Worm (Caenorhabditis elegans) whole organism, late embryonic: Measurements from ENCODE around the gene fbxb-11.

Source experiments
- C38D4.7 ChIP-seq: fragments of 200-800 bp; sonication (Bioruptor generic); optimal IDR thresholded peaks from 2 replicates; lab custom pipeline; 2018; ENCODE audit warnings: mild to moderate bottlenecking, missing genetic modification characterization, moderate library complexity, missing compliant biosample characterization
- Y22D7AL.16 ChIP-seq: sonication (generic microtip); optimal IDR thresholded peaks from 2 replicates; lab custom pipeline; 2016; ENCODE audit warnings: missing genetic modification characterization, missing compliant biosample characterization
- ahr-1 ChIP-seq: sonication (generic microtip); optimal IDR thresholded peaks from 2 replicates; lab custom pipeline; 2016; ENCODE audit warnings: missing genetic modification characterization, missing compliant biosample characterization
- ceh-18 ChIP-seq: sonication (generic microtip); optimal IDR thresholded peaks from 2 replicates; lab custom pipeline; 2016; ENCODE audit warnings: missing genetic modification characterization, missing compliant biosample characterization
- ceh-2 ChIP-seq: sonication (generic microtip); optimal IDR thresholded peaks from 2 replicates; lab custom pipeline; 2016; ENCODE audit warnings: missing genotype, missing genetic modification characterization, missing compliant biosample characterization
- ceh-22 ChIP-seq: sonication (generic microtip); optimal IDR thresholded peaks from 2 replicates; lab custom pipeline; 2017; ENCODE audit warnings: missing biosample characterization, missing genetic modification characterization
- ceh-24 ChIP-seq: sonication (generic microtip); optimal IDR thresholded peaks from 2 replicates; lab custom pipeline; 2016; ENCODE audit warnings: mild to moderate bottlenecking, missing genetic modification characterization, missing compliant biosample characterization
- ceh-30 ChIP-seq: fragments of 150-350 bp; optimal IDR thresholded peaks from 2 replicates; lab custom pipeline; 2014; ENCODE audit warnings: missing biosample characterization, missing genetic modification characterization
- ceh-31 ChIP-seq: sonication (generic microtip); optimal IDR thresholded peaks from 2 replicates; lab custom pipeline; 2016; ENCODE audit warnings: missing genetic modification characterization, missing compliant biosample characterization
- ceh-45 ChIP-seq: fragments of 200-800 bp; sonication (Bioruptor generic); IDR thresholded peaks from 2 replicates; pipeline ENCODE4 v1.3.6; 2022; ENCODE audit warnings: missing genetic modification reagents, missing genetic modification characterization, missing compliant biosample characterization
- ceh-48 ChIP-seq: sonication (generic microtip); optimal IDR thresholded peaks from 2 replicates; lab custom pipeline; 2016; ENCODE audit warnings: missing genetic modification characterization, inconsistent platforms, missing compliant biosample characterization
- ceh-9 ChIP-seq: sonication (generic microtip); optimal IDR thresholded peaks from 2 replicates; lab custom pipeline; 2016; ENCODE audit warnings: mild to moderate bottlenecking, missing genetic modification characterization, inconsistent platforms, missing compliant biosample characterization
- dve-1 ChIP-seq: sonication (generic microtip); optimal IDR thresholded peaks from 2 replicates; lab custom pipeline; 2017; ENCODE audit warnings: antibody characterized with exemption, mild to moderate bottlenecking, missing genetic modification characterization, missing compliant biosample characterization
- ets-4 ChIP-seq: sonication (generic microtip); optimal IDR thresholded peaks from 2 replicates; lab custom pipeline; 2016; ENCODE audit warnings: missing genetic modification characterization, missing compliant biosample characterization
- eyg-1 ChIP-seq: sonication (generic microtip); optimal IDR thresholded peaks from 2 replicates; lab custom pipeline; 2016; ENCODE audit warnings: missing genotype, missing genetic modification characterization, missing compliant biosample characterization
- fax-1 ChIP-seq: sonication (generic microtip); optimal IDR thresholded peaks from 2 replicates; lab custom pipeline; 2016; ENCODE audit warnings: missing genotype, missing genetic modification characterization, missing compliant biosample characterization
- fkh-10 ChIP-seq: fragments of 150-350 bp; optimal IDR thresholded peaks from 2 replicates; lab custom pipeline; 2014; ENCODE audit warnings: missing biosample characterization, missing genetic modification reagents, missing genetic modification characterization
- hlh-13 ChIP-seq: fragments of 200-800 bp; sonication (Bioruptor generic); optimal IDR thresholded peaks from 2 replicates; lab custom pipeline; 2018; ENCODE audit warnings: mild to moderate bottlenecking, missing genetic modification characterization, missing compliant biosample characterization
- hlh-15 ChIP-seq: sonication (generic microtip); optimal IDR thresholded peaks from 2 replicates; lab custom pipeline; 2016; ENCODE audit warnings: missing genetic modification characterization, missing compliant biosample characterization
- hlh-30 ChIP-seq: sonication (generic microtip); optimal IDR thresholded peaks from 2 replicates; lab custom pipeline; 2017; ENCODE audit warnings: antibody characterized with exemption, missing genetic modification characterization, missing compliant biosample characterization; ENCODE audit not compliant: insufficient read depth
- hlh-8 ChIP-seq: sonication (generic microtip); optimal IDR thresholded peaks from 2 replicates; lab custom pipeline; 2016; ENCODE audit warnings: missing genotype, missing genetic modification characterization, missing compliant biosample characterization
- lim-6 ChIP-seq: sonication (generic microtip); optimal IDR thresholded peaks from 2 replicates; lab custom pipeline; 2016; ENCODE audit warnings: missing genetic modification characterization, missing compliant biosample characterization
- lin-11 ChIP-seq: fragments of 200-800 bp; sonication (Bioruptor generic); optimal IDR thresholded peaks from 2 replicates; lab custom pipeline; 2018; ENCODE audit warnings: mild to moderate bottlenecking, missing genetic modification characterization, missing compliant biosample characterization
- madf-2 ChIP-seq: sonication (generic microtip); optimal IDR thresholded peaks from 2 replicates; lab custom pipeline; 2017; ENCODE audit warnings: missing genetic modification characterization, missing compliant biosample characterization
- mec-3 ChIP-seq: sonication (generic microtip); optimal IDR thresholded peaks from 2 replicates; lab custom pipeline; 2016; ENCODE audit warnings: borderline replicate concordance, missing genetic modification characterization, missing compliant biosample characterization
- nfya-1 ChIP-seq: sonication (generic microtip); optimal IDR thresholded peaks from 2 replicates; lab custom pipeline; 2017; ENCODE audit warnings: missing genetic modification characterization, mild to moderate bottlenecking, missing compliant biosample characterization, antibody characterized with exemption, moderate library complexity
- nhr-11 ChIP-seq: fragments of 150-350 bp; optimal IDR thresholded peaks from 2 replicates; lab custom pipeline; 2014; ENCODE audit warnings: missing biosample characterization, missing genetic modification characterization
- nhr-232 ChIP-seq: sonication (generic microtip); optimal IDR thresholded peaks from 2 replicates; lab custom pipeline; 2016; ENCODE audit warnings: missing genetic modification characterization, missing compliant biosample characterization
- pha-4 ChIP-seq: fragments of 150-350 bp; optimal IDR thresholded peaks from 2 replicates; lab custom pipeline; 2018; ENCODE audit warnings: missing biosample characterization, missing genetic modification reagents, missing genetic modification characterization
- pqm-1 ChIP-seq: sonication (generic microtip); optimal IDR thresholded peaks from 2 replicates; lab custom pipeline; 2016; ENCODE audit warnings: missing genetic modification characterization, missing compliant biosample characterization
- pros-1 ChIP-seq: fragments of 150-350 bp; optimal IDR thresholded peaks from 2 replicates; lab custom pipeline; 2014; ENCODE audit warnings: missing biosample characterization, missing genetic modification reagents, missing genetic modification characterization
- sox-2 ChIP-seq: fragments of 200-800 bp; sonication (Bioruptor generic); IDR thresholded peaks from 2 replicates; pipeline ENCODE4 v1.3.6; 2022; ENCODE audit warnings: missing genetic modification reagents, missing genetic modification characterization, missing compliant biosample characterization
- tbx-2 ChIP-seq: sonication (generic microtip); optimal IDR thresholded peaks from 2 replicates; lab custom pipeline; 2016; ENCODE audit warnings: missing genetic modification characterization, missing compliant biosample characterization
- tbx-7 ChIP-seq: sonication (generic microtip); optimal IDR thresholded peaks from 2 replicates; lab custom pipeline; 2016; ENCODE audit warnings: missing genotype, missing genetic modification characterization, missing compliant biosample characterization
- unc-42 ChIP-seq: sonication (generic microtip); optimal IDR thresholded peaks from 2 replicates; lab custom pipeline; 2016; ENCODE audit warnings: missing genotype, missing genetic modification characterization, missing compliant biosample characterization
- unc-86 ChIP-seq: sonication (generic microtip); optimal IDR thresholded peaks from 2 replicates; lab custom pipeline; 2016; ENCODE audit warnings: missing genetic modification characterization, missing compliant biosample characterization
- ztf-16 ChIP-seq: sonication (generic microtip); optimal IDR thresholded peaks from 2 replicates; lab custom pipeline; 2017; ENCODE audit warnings: missing genetic modification characterization, missing compliant biosample characterization

Gene fbxb-11

DNA sequence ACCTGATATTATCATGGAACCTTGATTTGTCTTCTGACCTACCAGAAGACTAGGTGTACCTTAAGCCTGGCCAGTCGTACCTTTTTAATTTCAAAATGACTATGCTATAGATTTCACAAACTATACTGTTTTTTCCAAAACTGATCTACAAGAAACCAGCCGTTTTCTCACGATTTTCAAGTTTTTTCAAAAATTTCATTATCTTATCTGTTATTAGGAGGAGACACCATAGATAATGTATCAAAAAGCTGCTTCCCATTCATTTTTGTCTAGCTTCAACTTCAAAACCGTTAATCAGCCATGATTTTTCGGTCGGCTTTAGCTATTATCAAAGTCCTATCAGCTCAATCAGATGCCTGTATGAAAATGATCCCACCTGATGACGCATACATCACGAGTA is 18.1 kb downstream of the fbxb-11 start, which contains the start of gene F36H5.12:
Gene F36H5.12, plus strand, starts transcription at position 301 of the 400 bp plus-strand sequence.
- TF ChIP-seq ztf-16 (tag; lab: Kevin White, UChicago), result no peak
- TF ChIP-seq madf-2 (tag; lab: Kevin White, UChicago), result no peak
- no peak for TF ChIP-seq nhr-232 (tag; lab: Kevin White, UChicago)
- no peak for TF ChIP-seq ceh-22 (tag; lab: Kevin White, UChicago)
- TF ChIP-seq, all 69 proteins: peak for 0

DNA sequence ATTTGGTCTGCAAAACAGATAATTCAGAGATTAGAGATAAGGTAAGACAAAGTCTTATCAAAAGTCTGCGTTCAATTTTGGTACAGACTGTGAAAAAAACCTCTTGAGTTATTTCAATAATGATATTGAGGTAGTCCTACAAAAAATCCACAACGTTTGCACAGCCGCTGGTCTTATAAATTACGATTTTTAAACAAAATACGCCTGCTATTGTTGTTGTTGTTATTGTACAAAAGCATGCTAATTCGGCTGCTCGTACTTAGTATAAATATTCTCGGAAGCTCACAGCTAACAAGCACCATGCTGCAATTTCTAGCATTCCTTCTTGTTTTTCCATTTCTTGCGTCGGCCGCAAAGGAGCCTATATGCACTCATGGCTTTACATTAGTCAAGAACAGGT is 19.8 kb downstream of the fbxb-11 start, which contains the start of gene clec-19:
Gene clec-19, plus strand, starts transcription at position 301 of the 400 bp plus-strand sequence.
- TF ChIP-seq nhr-232 (tag; lab: Kevin White, UChicago) (no peak), ceh-24 (tag; lab: Kevin White, UChicago) (no peak), tbx-2 (tag; lab: Kevin White, UChicago) (no peak), hlh-15 (no peak), nfya-1 (tag; lab: Kevin White, UChicago) (no peak), dve-1 (tag; lab: Kevin White, UChicago) (no peak), lim-6 (tag; lab: Kevin White, UChicago) (no peak), ceh-2 (tag; lab: Kevin White, UChicago) (no peak), pros-1 (tag; lab: Kevin White, UChicago) (no peak), ceh-45 (GFP tag; lab: Robert Waterston, UW) (no peak), hlh-8 (tag; lab: Kevin White, UChicago) (no peak), mec-3 (tag; lab: Kevin White, UChicago) (no peak), ets-4 (no peak)
- TF ChIP-seq, all 69 proteins: peak for 0

DNA sequence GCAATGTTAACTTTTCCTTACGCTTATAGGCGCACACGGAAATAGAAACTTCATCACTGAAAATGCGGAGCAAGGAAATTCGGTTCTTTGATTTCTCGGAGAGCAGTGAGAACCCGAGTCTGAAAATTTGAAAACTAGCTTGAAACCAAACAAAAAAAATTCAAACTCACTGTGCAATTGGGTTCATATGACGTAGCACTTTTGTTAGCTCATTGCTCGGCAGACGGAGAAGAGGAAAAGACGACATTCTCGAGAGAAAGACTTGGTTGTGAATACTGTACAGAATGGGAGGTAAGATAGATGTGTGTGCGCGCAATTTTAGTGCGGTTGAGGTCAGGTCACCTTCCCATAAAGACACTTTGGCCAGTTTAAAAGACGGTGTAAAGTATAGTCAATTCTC is 26.0 kb downstream of the fbxb-11 start, which contains the start of the genes F36H5.13 and F36H5.8:
Gene F36H5.13, minus strand, starts transcription at position 101 of the 400 bp plus-strand sequence.
Gene F36H5.8, minus strand, starts transcription at position 274 of the 400 bp plus-strand sequence.
- no peak for TF ChIP-seq hlh-13
- TF ChIP-seq nfya-1 (tag; lab: Kevin White, UChicago), result no peak
- no peak for TF ChIP-seq lim-6 (tag; lab: Kevin White, UChicago)
- TF ChIP-seq ceh-30 (tag; lab: Kevin White, UChicago), result no peak
- TF ChIP-seq fax-1 (tag; lab: Kevin White, UChicago), result no peak
- no peak for TF ChIP-seq tbx-2 (tag; lab: Kevin White, UChicago)
- TF ChIP-seq ceh-31 (tag; lab: Kevin White, UChicago), result no peak

DNA sequence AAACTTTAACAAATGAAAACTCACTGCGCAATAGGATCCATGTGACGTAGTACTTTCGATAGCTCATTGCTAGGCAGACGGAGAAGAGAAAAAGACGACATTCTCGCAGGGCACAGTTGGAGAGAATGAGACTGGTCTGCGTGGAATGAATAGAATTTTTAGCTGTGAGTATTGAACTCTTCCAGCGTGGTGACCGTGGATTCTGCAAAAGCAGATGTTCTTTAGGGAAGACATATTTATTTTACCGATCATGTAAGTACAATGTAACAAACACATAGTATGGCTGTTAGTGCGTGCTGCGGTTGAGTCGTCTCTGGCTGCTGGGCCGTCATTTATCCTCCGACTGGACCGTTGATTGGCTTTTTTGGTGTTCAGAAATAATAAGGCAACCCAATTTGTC is 28.6 kb downstream of the fbxb-11 start, which contains the start of gene F36H5.9:
Gene F36H5.9, minus strand, starts transcription at position 101 of the 400 bp plus-strand sequence.
- TF ChIP-seq fkh-10 (no peak), hlh-30 (tag; lab: Kevin White, UChicago) (no peak), nhr-232 (tag; lab: Kevin White, UChicago) (no peak), tbx-7 (tag; lab: Kevin White, UChicago) (no peak), pha-4 (tag; lab: Kevin White, UChicago) (no peak), nfya-1 (tag; lab: Kevin White, UChicago) (no peak), ahr-1 (tag; lab: Kevin White, UChicago) (no peak), eyg-1 (tag; lab: Kevin White, UChicago) (no peak), C38D4.7 (GFP tag; lab: Kevin White, UChicago) (no peak), ets-4 (no peak), ceh-31 (tag; lab: Kevin White, UChicago) (no peak), ceh-24 (tag; lab: Kevin White, UChicago) (no peak), Y22D7AL.16 (tag; lab: Kevin White, UChicago) (no peak), ceh-18 (tag; lab: Kevin White, UChicago) (no peak), sox-2 (GFP tag; lab: Robert Waterston, UW) (no peak)
- TF ChIP-seq, all 69 proteins: peak for 0

DNA sequence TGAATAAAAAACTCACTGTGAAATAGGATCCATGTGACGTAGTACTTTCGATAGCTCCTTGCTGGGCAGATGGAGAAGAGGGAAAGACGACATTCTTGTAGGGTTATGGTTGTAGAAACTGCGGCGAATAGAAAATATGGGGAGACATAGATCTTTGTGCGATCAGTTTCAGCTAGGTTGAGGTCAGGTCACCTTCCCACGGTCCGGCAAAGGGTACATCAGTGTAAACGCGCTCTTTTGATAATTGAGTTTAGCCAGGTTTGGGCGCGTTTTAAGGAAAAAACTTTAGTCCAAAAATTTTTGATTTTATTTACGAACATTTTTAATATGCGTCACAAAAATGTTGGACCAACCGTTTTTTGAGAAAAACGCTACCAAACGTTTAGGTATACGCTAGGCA is 31.7 kb downstream of the fbxb-11 start, which contains the start of gene F36H5.17:
Gene F36H5.17, minus strand, starts transcription at position 101 of the 400 bp plus-strand sequence.
- TF ChIP-seq lim-6 (tag; lab: Kevin White, UChicago), result no peak
- no peak for TF ChIP-seq ceh-2 (tag; lab: Kevin White, UChicago)
- no peak for TF ChIP-seq ahr-1 (tag; lab: Kevin White, UChicago)
- no peak for TF ChIP-seq pqm-1 (tag; lab: Kevin White, UChicago)
- no peak for TF ChIP-seq ceh-30 (tag; lab: Kevin White, UChicago)
- no peak for TF ChIP-seq ceh-48 (tag; lab: Kevin White, UChicago)
- no peak for TF ChIP-seq ceh-24 (tag; lab: Kevin White, UChicago)
- no peak for TF ChIP-seq unc-86 (tag; lab: Kevin White, UChicago)
- TF ChIP-seq lin-11 (tag; lab: Kevin White, UChicago), result no peak
- no peak for TF ChIP-seq ceh-9
- no peak for TF ChIP-seq nhr-11 (tag; lab: Kevin White, UChicago)
- no peak for TF ChIP-seq pha-4 (tag; lab: Kevin White, UChicago)
- no peak for TF ChIP-seq ets-4
- TF ChIP-seq unc-42 (tag; lab: Kevin White, UChicago), result no peak
